Worm (Caenorhabditis elegans): ENCODE results near the gene ceh-60.

- TF ChIP-seq dao-5 (tag; optimal IDR thresholded peaks at IDR 0.05), result no peak
- TF ChIP-seq him-1 (tag; optimal IDR thresholded peaks at IDR 0.05), result no peak
- no peak for TF ChIP-seq W03F9.2 (tag; optimal IDR thresholded peaks at IDR 0.05)
Observed at ce11 chrX:6519946-6520345, 10.0 kb downstream of the ceh-60 start.
